Fruit fly (Drosophila melanogaster) whole organism, larva: ENCODE measurements around the gene CG17177.

Source experiments
- noc ChIP-seq: fragments of 200-800 bp; sonication (Bioruptor generic); optimal IDR thresholded peaks from 3 replicates; lab custom pipeline; 2019; ENCODE audit warnings: missing biosample characterization, mild to moderate bottlenecking, missing genetic modification characterization, moderate library complexity

Gene CG17177

DNA sequence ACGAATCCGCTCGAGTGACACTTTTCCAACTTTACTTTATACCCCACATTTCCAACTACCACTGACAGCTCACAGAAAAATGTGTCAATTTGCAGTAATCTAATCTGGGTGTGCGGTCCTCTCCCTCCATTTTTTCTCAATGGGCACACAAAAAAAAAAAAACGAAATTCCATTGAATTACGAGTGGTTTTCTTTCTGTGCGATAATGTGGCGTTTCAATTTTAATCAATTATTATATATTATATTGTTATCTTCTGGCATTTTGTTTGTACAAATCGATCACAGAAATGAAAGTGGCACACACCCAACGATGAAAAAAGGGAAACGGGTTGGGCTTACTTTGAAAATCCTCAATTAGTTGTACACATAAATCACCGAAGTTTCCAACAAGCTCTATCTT is 51.1 kb downstream of the CG17177 start:
- no peak for TF ChIP-seq noc (tag; lab: Kevin White, UChicago)

dm6 chr3L:14648922-14649321 is 52.6 kb downstream of the CG17177 start:
- TF ChIP-seq noc (tag; lab: Kevin White, UChicago): no peak
